Fruit fly (Drosophila melanogaster): Measurements from ENCODE around the gene Atg8b.

DNA sequence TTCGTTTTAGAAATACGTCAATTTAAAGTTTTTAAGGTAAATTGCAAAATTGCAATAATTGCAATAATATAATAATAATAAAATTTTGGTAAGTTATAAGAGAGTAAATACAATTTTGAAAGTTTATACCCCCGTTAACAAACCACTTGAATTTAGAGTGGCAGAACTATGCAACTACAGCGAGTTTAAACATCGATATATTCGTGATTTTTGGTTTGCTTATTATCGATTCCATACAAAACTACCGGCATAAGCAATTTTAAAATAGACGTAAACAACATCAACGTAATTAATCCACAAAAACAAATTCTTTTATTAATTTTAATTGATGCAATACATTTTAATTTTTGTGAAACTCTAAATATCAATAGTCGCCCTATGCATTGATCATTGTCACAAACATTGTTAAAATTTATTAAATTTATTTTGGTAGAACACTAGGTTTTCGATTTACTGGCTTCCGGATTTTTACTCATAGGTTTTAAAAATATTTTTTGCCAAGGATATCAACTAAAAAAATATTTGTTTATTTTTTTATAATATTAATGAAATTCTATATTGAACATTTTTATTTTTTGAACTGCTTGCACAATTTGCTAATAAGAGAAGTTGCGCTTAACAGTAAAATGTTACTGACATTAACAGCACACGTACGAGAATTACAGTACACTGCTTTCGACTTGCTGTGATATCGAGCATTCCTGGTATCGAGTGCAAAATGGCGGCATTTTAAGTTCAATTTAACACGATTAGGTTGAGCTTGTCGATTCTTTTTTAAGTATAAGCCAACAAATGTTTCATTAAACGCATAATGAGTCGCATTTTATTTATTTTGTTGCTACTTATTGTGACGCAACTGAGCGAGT is 5.9 kb downstream of the Atg8b start, which contains the start of gene Pxt:
- no peak for TF ChIP-seq Dll (optimal IDR thresholded peaks at IDR 0.05)
- no peak for TF ChIP-seq psq (optimal IDR thresholded peaks at IDR 0.05)
- TF ChIP-seq usp (GFP tag; optimal IDR thresholded peaks at IDR 0.05), result no peak
- no peak for TF ChIP-seq pan (optimal IDR thresholded peaks at IDR 0.05)
